Fruit fly (Drosophila melanogaster) whole organism, embryonic: ENCODE data around the gene CG13108.
A peak's percentile ranks its signal among the peaks of the same experiment; 100 is the strongest.

Source experiments
- ATbp ChIP-seq: fragments of 200-800 bp; sonication (Bioruptor generic); optimal IDR thresholded peaks from 2 replicates; lab custom pipeline; 2017; ENCODE audit warnings: missing biosample characterization, mild to moderate bottlenecking, missing genetic modification characterization, missing genetic modification reagents
- Awh ChIP-seq: fragments of 200-800 bp; sonication (Bioruptor generic); IDR thresholded peaks from 2 replicates; pipeline ENCODE4, ENCODE4 v1.3.6; 2022; ENCODE audit warnings: missing biosample characterization, missing genetic modification characterization
- Bgb ChIP-seq: fragments of 200-800 bp; sonication (Bioruptor generic); IDR thresholded peaks from 2 replicates; pipeline ENCODE4 v1.3.6; 2022; ENCODE audit warnings: missing biosample characterization, missing genetic modification characterization; ENCODE audit not compliant: partially characterized antibody
- Blimp-1 ChIP-seq: fragments of 200-800 bp; sonication (Bioruptor generic); optimal IDR thresholded peaks from 3 replicates; lab custom pipeline; 2018; ENCODE audit warnings: missing biosample characterization, missing genetic modification characterization, mild to moderate bottlenecking, moderate library complexity, missing genetic modification reagents
- CG10209 ChIP-seq: fragments of 200-800 bp; sonication (Bioruptor generic); optimal IDR thresholded peaks from 3 replicates; lab custom pipeline; 2017; ENCODE audit warnings: missing biosample characterization, mild to moderate bottlenecking, missing genetic modification characterization, missing genetic modification reagents
- CG10431 ChIP-seq: fragments of 200-800 bp; sonication (Bioruptor generic); optimal IDR thresholded peaks from 3 replicates; lab custom pipeline; 2018; ENCODE audit warnings: missing biosample characterization, mild to moderate bottlenecking, missing genetic modification characterization
- CG10543 ChIP-seq: fragments of 200-800 bp; sonication (Bioruptor generic); optimal IDR thresholded peaks from 3 replicates; lab custom pipeline; 2017; ENCODE audit warnings: missing biosample characterization, mild to moderate bottlenecking, missing genetic modification characterization, moderate library complexity
- CG12071 ChIP-seq: fragments of 200-800 bp; sonication (Bioruptor generic); optimal IDR thresholded peaks from 3 replicates; lab custom pipeline; 2018; ENCODE audit warnings: missing biosample characterization, mild to moderate bottlenecking, missing genetic modification characterization
- CG12769 ChIP-seq: fragments of 200-800 bp; sonication (Bioruptor generic); optimal IDR thresholded peaks from 2 replicates; lab custom pipeline; 2019; ENCODE audit warnings: missing biosample characterization, mild to moderate bottlenecking, missing genetic modification characterization, moderate library complexity
- CG13287 ChIP-seq: fragments of 200-800 bp; sonication (Bioruptor generic); IDR thresholded peaks from 2 replicates; pipeline ENCODE4 v1.3.6; 2022; ENCODE audit warnings: missing biosample characterization, missing genetic modification characterization; ENCODE audit not compliant: partially characterized antibody
- CG17385 ChIP-seq: fragments of 200-800 bp; sonication (Bioruptor generic); optimal IDR thresholded peaks from 3 replicates; lab custom pipeline; 2018; ENCODE audit warnings: missing biosample characterization, mild to moderate bottlenecking, missing genetic modification characterization
- CG17829 ChIP-seq: fragments of 200-800 bp; optimal IDR thresholded peaks from 2 replicates; lab custom pipeline; 2019; ENCODE audit warnings: missing biosample characterization, mild to moderate bottlenecking, missing genetic modification characterization, moderate library complexity
- CG3995 ChIP-seq: fragments of 200-800 bp; sonication (Bioruptor generic); optimal IDR thresholded peaks from 3 replicates; lab custom pipeline; 2016; ENCODE audit warnings: missing biosample characterization, missing genetic modification characterization
- CG7357 ChIP-seq: fragments of 200-800 bp; sonication (Bioruptor generic); IDR thresholded peaks from 3 replicates; pipeline ENCODE4 v1.3.6; 2022; ENCODE audit warnings: missing biosample characterization, missing genetic modification characterization
- CG8478 ChIP-seq: fragments of >200 bp; optimal IDR thresholded peaks from 2 replicates; lab custom pipeline; 2018
- CG8765 ChIP-seq: fragments of 200-800 bp; sonication (Bioruptor generic); IDR thresholded peaks from 2 replicates; pipeline ENCODE4 v1.3.6; 2022; ENCODE audit warnings: missing biosample characterization, missing genetic modification characterization
- CG9727 ChIP-seq: fragments of 200-800 bp; sonication (Bioruptor generic); optimal IDR thresholded peaks from 3 replicates; lab custom pipeline; 2017; ENCODE audit warnings: missing biosample characterization, mild to moderate bottlenecking, missing genetic modification characterization
- CG9932 ChIP-seq: fragments of 200-800 bp; sonication (Bioruptor generic); IDR thresholded peaks from 2 replicates; pipeline ENCODE4 v1.3.6; 2022; ENCODE audit warnings: missing biosample characterization, missing genetic modification characterization
- Deaf1 ChIP-seq: fragments of 200-800 bp; optimal IDR thresholded peaks from 3 replicates; lab custom pipeline; 2019; ENCODE audit warnings: missing biosample characterization, mild to moderate bottlenecking, missing genetic modification characterization, moderate library complexity
- Fer1 ChIP-seq: fragments of 200-800 bp; sonication (Bioruptor generic); optimal IDR thresholded peaks from 2 replicates; lab custom pipeline; 2017; ENCODE audit warnings: missing biosample characterization, mild to moderate bottlenecking, missing genetic modification characterization
- Fer3 ChIP-seq: fragments of 200-800 bp; sonication (Bioruptor generic); optimal IDR thresholded peaks from 2 replicates; lab custom pipeline; 2018; ENCODE audit warnings: missing biosample characterization, mild to moderate bottlenecking, missing genetic modification characterization, moderate library complexity
- Hey ChIP-seq: fragments of 200-800 bp; sonication (Bioruptor generic); optimal IDR thresholded peaks from 3 replicates; lab custom pipeline; 2018; ENCODE audit warnings: missing biosample characterization, mild to moderate bottlenecking, missing genetic modification characterization
- HmgZ ChIP-seq: fragments of 200-800 bp; sonication (Bioruptor generic); optimal IDR thresholded peaks from 2 replicates; lab custom pipeline; 2018; ENCODE audit warnings: missing biosample characterization, mild to moderate bottlenecking, missing genetic modification characterization
- MTF-1 ChIP-seq: fragments of 200-800 bp; sonication (Bioruptor generic); optimal IDR thresholded peaks from 2 replicates; lab custom pipeline; 2018; ENCODE audit warnings: missing biosample characterization, mild to moderate bottlenecking, missing genetic modification characterization, borderline replicate concordance
- Med ChIP-seq: fragments of 200-800 bp; sonication (Bioruptor generic); peaks from one replicate; lab custom pipeline; 2016; ENCODE audit warnings: missing biosample characterization, missing genetic modification characterization, mild to moderate bottlenecking, inconsistent platforms, moderate library complexity
- PHDP ChIP-seq: fragments of 200-800 bp; sonication (Bioruptor generic); optimal IDR thresholded peaks from 3 replicates; lab custom pipeline; 2018; ENCODE audit warnings: missing biosample characterization, mild to moderate bottlenecking, missing genetic modification characterization, moderate library complexity
- Trl ChIP-seq, 3 experiments: fragments of >200 bp in 2 of 3; fragments of 200-800 bp in 1 of 3; sonication (Bioruptor generic) in 1 of 3; optimal IDR thresholded peaks; 2 replicates in 1 of 3; 3 replicates in 2 of 3; lab custom pipeline; 2016 to 2017; ENCODE audit warnings: missing biosample characterization in 1 of 3, missing genetic modification characterization in 1 of 3
- Xrp1 ChIP-seq: fragments of 200-800 bp; sonication (Bioruptor generic); IDR thresholded peaks from 2 replicates; pipeline ENCODE4 v1.3.6; 2022; ENCODE audit warnings: missing biosample characterization, missing genetic modification characterization
- ara ChIP-seq: fragments of 200-800 bp; sonication (Bioruptor generic); IDR thresholded peaks from 2 replicates; pipeline ENCODE4 v1.3.6; 2022; ENCODE audit warnings: missing biosample characterization, missing genetic modification characterization
- bbx ChIP-seq: fragments of 200-800 bp; sonication (Bioruptor generic); IDR thresholded peaks from 2 replicates; pipeline ENCODE4 v1.3.6; 2022; ENCODE audit warnings: missing biosample characterization, missing genetic modification characterization; ENCODE audit not compliant: partially characterized antibody
- bowl ChIP-seq: fragments of 200-800 bp; sonication (Bioruptor generic); IDR thresholded peaks from 2 replicates; pipeline ENCODE4 v1.3.6; 2022; ENCODE audit warnings: missing biosample characterization, missing genetic modification characterization
- chm ChIP-seq: fragments of 200-800 bp; sonication (Bioruptor generic); IDR thresholded peaks from 2 replicates; pipeline ENCODE4 v1.3.6; 2022; ENCODE audit warnings: missing biosample characterization, missing genetic modification characterization
- ci ChIP-seq: fragments of 200-800 bp; sonication (Bioruptor generic); IDR thresholded peaks from 3 replicates; pipeline ENCODE4 v1.3.6; 2022; ENCODE audit warnings: missing biosample characterization, missing genetic modification characterization
- disco-r ChIP-seq: fragments of 200-800 bp; sonication (Bioruptor generic); optimal IDR thresholded peaks from 2 replicates; lab custom pipeline; 2016; ENCODE audit warnings: missing biosample characterization, missing genetic modification characterization
- klu ChIP-seq: fragments of 200-800 bp; sonication (Bioruptor generic); IDR thresholded peaks from 2 replicates; pipeline ENCODE4 v1.3.6; 2022; ENCODE audit warnings: missing biosample characterization, missing genetic modification characterization
- lbe ChIP-seq: fragments of 200-800 bp; sonication (Bioruptor generic); optimal IDR thresholded peaks from 2 replicates; lab custom pipeline; 2016; ENCODE audit warnings: missing biosample characterization, mild to moderate bottlenecking, missing genetic modification characterization
- nom ChIP-seq: fragments of 200-800 bp; sonication (Bioruptor generic); optimal IDR thresholded peaks from 2 replicates; lab custom pipeline; 2017; ENCODE audit warnings: missing biosample characterization, missing genetic modification characterization, mild to moderate bottlenecking, moderate library complexity, missing genetic modification reagents
- onecut ChIP-seq: fragments of 200-800 bp; sonication (Bioruptor generic); IDR thresholded peaks from 2 replicates; pipeline ENCODE4 v1.3.6; 2022; ENCODE audit warnings: missing biosample characterization, missing genetic modification characterization
- pb ChIP-seq: fragments of 200-800 bp; sonication (Bioruptor generic); optimal IDR thresholded peaks from 3 replicates; lab custom pipeline; 2016; ENCODE audit warnings: missing biosample characterization, missing genetic modification characterization
- pfk ChIP-seq: fragments of 200-800 bp; sonication (Bioruptor generic); optimal IDR thresholded peaks from 2 replicates; lab custom pipeline; 2018; ENCODE audit warnings: missing biosample characterization, mild to moderate bottlenecking, missing genetic modification characterization, moderate library complexity
- rib ChIP-seq: fragments of 200-800 bp; sonication (Bioruptor generic); IDR thresholded peaks from 2 replicates; pipeline ENCODE4 v1.3.6; 2022; ENCODE audit warnings: missing biosample characterization, missing genetic modification characterization
- sd ChIP-seq: fragments of 200-800 bp; sonication (Bioruptor generic); optimal IDR thresholded peaks from 3 replicates; lab custom pipeline; 2018; ENCODE audit warnings: missing biosample characterization, mild to moderate bottlenecking, missing genetic modification characterization, moderate library complexity
- so ChIP-seq: fragments of 200-800 bp; sonication (Bioruptor generic); IDR thresholded peaks from 3 replicates; pipeline ENCODE4 v1.3.6; 2022; ENCODE audit warnings: missing biosample characterization, missing genetic modification characterization
- sob ChIP-seq: fragments of 200-800 bp; sonication (Bioruptor generic); IDR thresholded peaks from 2 replicates; pipeline ENCODE4 v1.3.6; 2022; ENCODE audit warnings: missing biosample characterization, missing genetic modification characterization
- stwl ChIP-seq: fragments of 200-800 bp; sonication (Bioruptor generic); optimal IDR thresholded peaks from 3 replicates; lab custom pipeline; 2018; ENCODE audit warnings: missing biosample characterization, mild to moderate bottlenecking, missing genetic modification characterization, moderate library complexity
- tgo ChIP-seq: fragments of 200-800 bp; sonication (Bioruptor generic); IDR thresholded peaks from 3 replicates; pipeline ENCODE4 v1.3.6; 2022; ENCODE audit warnings: missing biosample characterization, missing genetic modification characterization
- ttk ChIP-seq: fragments of 200-800 bp; sonication (Bioruptor generic); IDR thresholded peaks from 2 replicates; pipeline ENCODE4 v2.1.2; 2022; ENCODE audit warnings: missing biosample characterization, missing genetic modification characterization
- tup ChIP-seq: fragments of 200-800 bp; sonication (Bioruptor generic); optimal IDR thresholded peaks from 2 replicates; lab custom pipeline; 2016; ENCODE audit warnings: missing biosample characterization, mild to moderate bottlenecking, missing genetic modification characterization, moderate library complexity
- vvl ChIP-seq: fragments of 200-800 bp; sonication (Bioruptor generic); IDR thresholded peaks from 2 replicates; pipeline ENCODE4 v1.3.6; 2022; ENCODE audit warnings: missing biosample characterization, missing genetic modification characterization
- yki ChIP-seq: fragments of >200 bp; optimal IDR thresholded peaks from 3 replicates; lab custom pipeline; 2018

CG13108 gene

dm6 chr2L:9176114-9176553 is 12.1 kb downstream of the CG13108 start (continued):
- TF ChIP-seq CG10209, result no peak
- TF ChIP-seq CG9932 (GFP tag; lab: Robert Waterston, UW), result no peak; the same call in 1 of the 2 replicates
- peak; percentile 47 for TF ChIP-seq CG17829 (tag; lab: Kevin White, UChicago)
- TF ChIP-seq Trl (optimal IDR thresholded peaks at IDR 0.05; lab: Kevin White, UChicago), result peak; percentile 97 to 99
- TF ChIP-seq Trl (GFP tag; optimal IDR thresholded peaks at IDR 0.05; lab: Kevin White, UChicago), result peak; percentile 66
- peak; percentile 68 for TF ChIP-seq Fer1 (GFP tag; lab: Kevin White, UChicago)
- TF ChIP-seq ATbp (GFP tag; lab: Kevin White, UChicago), result peak; percentile 66
- TF ChIP-seq bowl (GFP tag; lab: Robert Waterston, UW), result peak; percentile 54; the same call in 1 of the 2 replicates
- TF ChIP-seq CG8478 (lab: Kevin White, UChicago), result no peak
- peak; percentile 29 for TF ChIP-seq pb (GFP tag; lab: Kevin White, UChicago)
- no peak for TF ChIP-seq Hey (tag; lab: Kevin White, UChicago)
- TF ChIP-seq CG12769, result peak; percentile 43
- peak; percentile 62 for TF ChIP-seq CG10543 (GFP tag; lab: Kevin White, UChicago)
- TF ChIP-seq klu (GFP tag; lab: Robert Waterston, UW), result no peak
- TF ChIP-seq Blimp-1 (GFP tag; lab: Kevin White, UChicago), result peak; percentile 14
- TF ChIP-seq tgo (GFP tag; lab: Robert Waterston, UW), result no peak
- peak; percentile 18 for TF ChIP-seq CG9727
- TF ChIP-seq Bgb (GFP tag; lab: Robert Waterston, UW), result peak; percentile 57
- no peak for TF ChIP-seq CG7357 (GFP tag; lab: Robert Waterston, UW)
- TF ChIP-seq HmgZ, result peak; percentile 41
- peak; percentile 84 for TF ChIP-seq nom (GFP tag; lab: Kevin White, UChicago)
- TF ChIP-seq CG13287 (GFP tag; lab: Robert Waterston, UW), result peak; percentile 60; the same call in 1 of the 2 replicates
- peak; percentile 89 for TF ChIP-seq yki (lab: Kevin White, UChicago)
- TF ChIP-seq sob (GFP tag; lab: Robert Waterston, UW), result peak; percentile 48; the same call in 1 of the 2 replicates
- TF ChIP-seq MTF-1 (GFP tag; lab: Kevin White, UChicago), result peak; percentile 21
- TF ChIP-seq disco-r (GFP tag; lab: Kevin White, UChicago), result peak; percentile 50
- peak; percentile 60; the same call in 1 of the 2 replicates for TF ChIP-seq bbx (GFP tag; lab: Robert Waterston, UW)
- TF ChIP-seq CG12071, result peak; percentile 61
- no peak for TF ChIP-seq CG3995
- TF ChIP-seq tup (GFP tag; lab: Kevin White, UChicago), result no peak
- peak; percentile 88 for TF ChIP-seq chm (GFP tag; lab: Robert Waterston, UW)
- TF ChIP-seq CG10431 (GFP tag; lab: Kevin White, UChicago), result peak; percentile 61
- peak; percentile 19 for TF ChIP-seq stwl (tag; lab: Kevin White, UChicago)
- peak; percentile 52 for TF ChIP-seq Xrp1
- TF ChIP-seq Fer3 (tag; lab: Kevin White, UChicago), result no peak
- peak; percentile 88 for TF ChIP-seq pfk (GFP tag; lab: Kevin White, UChicago)
- TF ChIP-seq ara (GFP tag; lab: Robert Waterston, UW), result 0 out of 2 replicates have a peak, but pooled peaks have one; percentile 28

- peak; percentile 89; the same call in 1 of the 2 replicates for TF ChIP-seq chm (GFP tag; lab: Robert Waterston, UW)
- 0 out of 2 replicates have a peak, but pooled peaks have one; percentile 6 for TF ChIP-seq Awh (GFP tag; lab: Robert Waterston, UW)
- TF ChIP-seq sd (tag; lab: Kevin White, UChicago), result peak; percentile 57
- TF ChIP-seq ci (GFP tag; lab: Robert Waterston, UW), result peak; percentile 81
- TF ChIP-seq onecut, result peak; percentile 66
- TF ChIP-seq CG8765, result peak; percentile 74; the same call in 1 of the 2 replicates
- no peak for TF ChIP-seq so (GFP tag; lab: Robert Waterston, UW)
- TF ChIP-seq Deaf1 (tag; lab: Kevin White, UChicago), result peak; percentile 17
- peak; percentile 18 for TF ChIP-seq lbe (GFP tag; lab: Kevin White, UChicago)
- TF ChIP-seq pfk (GFP tag; lab: Kevin White, UChicago), result peak; percentile 94
- TF ChIP-seq CG17385 (GFP tag; lab: Kevin White, UChicago), result peak; percentile 18
- TF ChIP-seq Med, result peak; percentile 73
- no peak for TF ChIP-seq ttk
- peak; percentile 19 for TF ChIP-seq PHDP
- TF ChIP-seq rib (GFP tag; lab: Robert Waterston, UW), result peak; percentile 12; the same call in 1 of the 2 replicates
- TF ChIP-seq vvl (GFP tag; lab: Robert Waterston, UW), result peak; percentile 71; the same call in 1 of the 2 replicates
- TF ChIP-seq yki (lab: Kevin White, UChicago), result peak; percentile 6
Observed at dm6 chr2L:9176791-9177190, 12.8 kb downstream of the CG13108 start.
